Fruit fly (Drosophila melanogaster) whole organism, prepupa: Measurements from ENCODE around the gene CG14277.

ENCODE experiments used
- Blimp-1 ChIP-seq: fragments of 200-800 bp; sonication (Bioruptor generic); optimal IDR thresholded peaks from 3 replicates; lab custom pipeline; 2017; ENCODE audit warnings: missing biosample characterization, missing genetic modification characterization, mild to moderate bottlenecking, moderate library complexity, missing genetic modification reagents
- CG10631 ChIP-seq: fragments of 200-800 bp; sonication (Bioruptor generic); optimal IDR thresholded peaks from 2 replicates; lab custom pipeline; 2016; ENCODE audit warnings: missing biosample characterization, missing genetic modification characterization
- CG10669 ChIP-seq: fragments of 200-800 bp; sonication (Bioruptor generic); optimal IDR thresholded peaks from 3 replicates; lab custom pipeline; 2018; ENCODE audit warnings: missing biosample characterization, mild to moderate bottlenecking, missing genetic modification characterization, moderate library complexity
- CG11762 ChIP-seq: fragments of 200-800 bp; sonication (Bioruptor generic); optimal IDR thresholded peaks from 3 replicates; lab custom pipeline; 2016; ENCODE audit warnings: missing biosample characterization, missing genetic modification characterization; ENCODE audit not compliant: insufficient read depth
- CG11902 ChIP-seq: fragments of 200-800 bp; sonication (Bioruptor generic); optimal IDR thresholded peaks from 3 replicates; lab custom pipeline; 2016; ENCODE audit warnings: missing biosample characterization, missing genetic modification characterization
- CG15336 ChIP-seq: fragments of 200-800 bp; sonication (Bioruptor generic); IDR thresholded peaks from 2 replicates; pipeline ENCODE4 v1.3.6; 2022; ENCODE audit warnings: missing biosample characterization, missing genetic modification characterization
- CG1621 ChIP-seq: fragments of 200-800 bp; sonication (Bioruptor generic); optimal IDR thresholded peaks from 3 replicates; lab custom pipeline; 2018; ENCODE audit warnings: missing biosample characterization, mild to moderate bottlenecking, missing genetic modification characterization
- CG16779 ChIP-seq: fragments of 200-800 bp; sonication (Bioruptor generic); optimal IDR thresholded peaks from 3 replicates; lab custom pipeline; 2017; ENCODE audit warnings: missing biosample characterization, mild to moderate bottlenecking, missing genetic modification characterization
- CG3032 ChIP-seq: fragments of 200-800 bp; optimal IDR thresholded peaks from 2 replicates; lab custom pipeline; 2019; ENCODE audit warnings: missing biosample characterization, mild to moderate bottlenecking, missing genetic modification characterization, moderate library complexity
- CG31627 ChIP-seq: fragments of 200-800 bp; sonication (Bioruptor generic); optimal IDR thresholded peaks from 3 replicates; lab custom pipeline; 2016; ENCODE audit warnings: missing biosample characterization, missing genetic modification characterization
- CG32006 ChIP-seq: fragments of 200-800 bp; sonication (Bioruptor generic); optimal IDR thresholded peaks from 3 replicates; lab custom pipeline; 2017; ENCODE audit warnings: missing biosample characterization, mild to moderate bottlenecking, missing genetic modification characterization
- CG34406 ChIP-seq: fragments of 200-800 bp; sonication (Bioruptor generic); optimal IDR thresholded peaks from 3 replicates; lab custom pipeline; 2016; ENCODE audit warnings: missing biosample characterization, missing genetic modification characterization
- CG3919 ChIP-seq: fragments of 200-800 bp; sonication (Bioruptor generic); optimal IDR thresholded peaks from 3 replicates; lab custom pipeline; 2016; ENCODE audit warnings: missing biosample characterization, missing genetic modification characterization
- CG4318 ChIP-seq: fragments of 200-800 bp; sonication (Bioruptor generic); optimal IDR thresholded peaks from 3 replicates; lab custom pipeline; 2017; ENCODE audit warnings: missing biosample characterization, mild to moderate bottlenecking, missing genetic modification characterization
- CG6163 ChIP-seq: fragments of 200-800 bp; sonication (Bioruptor generic); IDR thresholded peaks from 3 replicates; pipeline ENCODE4 v1.3.6; 2022; ENCODE audit warnings: missing biosample characterization, missing genetic modification characterization
- CG6276 ChIP-seq: fragments of 200-800 bp; sonication (Bioruptor generic); optimal IDR thresholded peaks from 2 replicates; lab custom pipeline; 2017; ENCODE audit warnings: missing biosample characterization, mild to moderate bottlenecking, missing genetic modification characterization
- CG6792 ChIP-seq: fragments of 200-800 bp; sonication (Bioruptor generic); optimal IDR thresholded peaks from 3 replicates; lab custom pipeline; 2016; ENCODE audit warnings: missing biosample characterization, missing genetic modification characterization
- CG6808 ChIP-seq: fragments of 200-800 bp; sonication (Bioruptor generic); optimal IDR thresholded peaks from 3 replicates; lab custom pipeline; 2017; ENCODE audit warnings: missing biosample characterization, missing genetic modification characterization, mild to moderate bottlenecking, moderate library complexity, missing genetic modification reagents
- CG6854 ChIP-seq: fragments of 200-800 bp; sonication (Bioruptor generic); optimal IDR thresholded peaks from 2 replicates; lab custom pipeline; 2017; ENCODE audit warnings: missing biosample characterization, mild to moderate bottlenecking, missing genetic modification characterization
- CG7368 ChIP-seq: fragments of 200-800 bp; sonication (Bioruptor generic); optimal IDR thresholded peaks from 3 replicates; lab custom pipeline; 2016; ENCODE audit warnings: missing biosample characterization, missing genetic modification characterization
- CG8119 ChIP-seq: fragments of 200-800 bp; sonication (Bioruptor generic); IDR thresholded peaks from 3 replicates; pipeline ENCODE4 v1.3.6; 2022; ENCODE audit warnings: missing biosample characterization, missing genetic modification characterization
- CG8319 ChIP-seq: fragments of 200-800 bp; sonication (Bioruptor generic); optimal IDR thresholded peaks from 3 replicates; lab custom pipeline; 2016; ENCODE audit warnings: missing biosample characterization, missing genetic modification characterization
- CG8632 ChIP-seq: fragments of 200-800 bp; sonication (Bioruptor generic); optimal IDR thresholded peaks from 3 replicates; lab custom pipeline; 2016; ENCODE audit warnings: missing biosample characterization, missing genetic modification characterization
- Eip75B ChIP-seq: fragments of 200-800 bp; sonication (Bioruptor generic); optimal IDR thresholded peaks from 3 replicates; lab custom pipeline; 2016; ENCODE audit warnings: missing biosample characterization, missing genetic modification characterization
- Eip78C ChIP-seq: fragments of 200-800 bp; sonication (Bioruptor generic); peaks from one replicate; lab custom pipeline; 2016; ENCODE audit warnings: missing biosample characterization, missing genetic modification characterization
- Eip93F ChIP-seq: fragments of 200-800 bp; sonication (Bioruptor generic); optimal IDR thresholded peaks from 2 replicates; lab custom pipeline; 2016; ENCODE audit warnings: missing biosample characterization, mild to moderate bottlenecking, missing genetic modification characterization
- Ets21C ChIP-seq: fragments of 200-800 bp; sonication (Bioruptor generic); optimal IDR thresholded peaks from 3 replicates; lab custom pipeline; 2016; ENCODE audit warnings: missing biosample characterization, missing genetic modification characterization
- Ets96B ChIP-seq: fragments of 200-800 bp; optimal IDR thresholded peaks from 2 replicates; lab custom pipeline; 2019; ENCODE audit warnings: missing biosample characterization, mild to moderate bottlenecking, missing genetic modification characterization, moderate library complexity
- Hr38 ChIP-seq: sonication (Bioruptor generic); optimal IDR thresholded peaks from 2 replicates; lab custom pipeline; 2016; ENCODE audit warnings: missing biosample characterization, missing genetic modification characterization
- Hr4 ChIP-seq: fragments of 200-800 bp; sonication (Bioruptor generic); optimal IDR thresholded peaks from 3 replicates; lab custom pipeline; 2016; ENCODE audit warnings: missing biosample characterization, missing genetic modification characterization
- OdsH ChIP-seq: fragments of 200-800 bp; sonication (Bioruptor generic); optimal IDR thresholded peaks from 3 replicates; lab custom pipeline; 2016; ENCODE audit warnings: missing biosample characterization, missing genetic modification characterization
- Smox ChIP-seq: fragments of 200-800 bp; sonication (Bioruptor generic); optimal IDR thresholded peaks from 3 replicates; lab custom pipeline; 2016; ENCODE audit warnings: missing biosample characterization, missing genetic modification characterization
- Sox102F ChIP-seq: fragments of 200-800 bp; sonication (Bioruptor generic); optimal IDR thresholded peaks from 2 replicates; lab custom pipeline; 2016; ENCODE audit warnings: missing biosample characterization, mild to moderate bottlenecking, missing genetic modification characterization
- Sox14 ChIP-seq: fragments of 200-800 bp; sonication (Bioruptor generic); optimal IDR thresholded peaks from 3 replicates; lab custom pipeline; 2016; ENCODE audit warnings: missing biosample characterization, missing genetic modification characterization
- Sox15 ChIP-seq: fragments of 200-800 bp; sonication (Bioruptor generic); optimal IDR thresholded peaks from 3 replicates; lab custom pipeline; 2016; ENCODE audit warnings: missing biosample characterization, missing genetic modification characterization
- achi ChIP-seq: fragments of 200-800 bp; sonication (Bioruptor generic); optimal IDR thresholded peaks from 3 replicates; lab custom pipeline; 2016; ENCODE audit warnings: missing biosample characterization, missing genetic modification characterization
- acj6 ChIP-seq: fragments of 200-800 bp; sonication (Bioruptor generic); optimal IDR thresholded peaks from 3 replicates; lab custom pipeline; 2016; ENCODE audit warnings: missing biosample characterization, missing genetic modification characterization
- cyc ChIP-seq: fragments of 200-800 bp; sonication (Bioruptor generic); optimal IDR thresholded peaks from 3 replicates; lab custom pipeline; 2016; ENCODE audit warnings: missing biosample characterization, missing genetic modification characterization
- dac ChIP-seq: fragments of 200-800 bp; sonication (Bioruptor generic); optimal IDR thresholded peaks from 2 replicates; lab custom pipeline; 2017; ENCODE audit warnings: missing biosample characterization, mild to moderate bottlenecking, missing genetic modification characterization
- dsx ChIP-seq: fragments of 200-800 bp; optimal IDR thresholded peaks from 3 replicates; lab custom pipeline; 2019; ENCODE audit warnings: missing biosample characterization, mild to moderate bottlenecking, missing genetic modification characterization, moderate library complexity; ENCODE audit not compliant: poor library complexity, severe bottlenecking
- eg ChIP-seq: fragments of 200-800 bp; sonication (Bioruptor generic); IDR thresholded peaks from 3 replicates; pipeline ENCODE4 v1.3.6; 2022; ENCODE audit warnings: missing biosample characterization, missing genetic modification characterization
- esn ChIP-seq: fragments of 200-800 bp; sonication (Bioruptor generic); optimal IDR thresholded peaks from 2 replicates; lab custom pipeline; 2016; ENCODE audit warnings: missing biosample characterization, mild to moderate bottlenecking, missing genetic modification characterization, moderate library complexity
- fd59A ChIP-seq: fragments of 200-800 bp; sonication (Bioruptor generic); optimal IDR thresholded peaks from 2 replicates; lab custom pipeline; 2017; ENCODE audit warnings: missing biosample characterization, mild to moderate bottlenecking, missing genetic modification characterization, missing genetic modification reagents
- fkh ChIP-seq: fragments of 200-800 bp; sonication (Bioruptor generic); optimal IDR thresholded peaks from 3 replicates; lab custom pipeline; 2017; ENCODE audit warnings: missing biosample characterization, mild to moderate bottlenecking, missing genetic modification characterization, moderate library complexity
- lz ChIP-seq: fragments of 200-800 bp; sonication (Bioruptor generic); optimal IDR thresholded peaks from 3 replicates; lab custom pipeline; 2016; ENCODE audit warnings: missing biosample characterization, missing genetic modification characterization
- net ChIP-seq: fragments of 200-800 bp; sonication (Bioruptor generic); optimal IDR thresholded peaks from 3 replicates; lab custom pipeline; 2016; ENCODE audit warnings: missing biosample characterization, missing genetic modification characterization
- salr ChIP-seq, 2 experiments: fragments of 200-800 bp; sonication (Bioruptor generic); optimal IDR thresholded peaks; 3 replicates each; lab custom pipeline; 2016 to 2018; ENCODE audit warnings: missing biosample characterization in 2 of 2, missing genetic modification characterization in 2 of 2, mild to moderate bottlenecking in 1 of 2
- spab ChIP-seq: fragments of 200-800 bp; sonication (Bioruptor generic); optimal IDR thresholded peaks from 2 replicates; lab custom pipeline; 2017; ENCODE audit warnings: missing biosample characterization, mild to moderate bottlenecking, missing genetic modification characterization, missing genetic modification reagents
- topi ChIP-seq: fragments of 200-800 bp; sonication (Bioruptor generic); optimal IDR thresholded peaks from 3 replicates; lab custom pipeline; 2016; ENCODE audit warnings: missing biosample characterization, missing genetic modification characterization
- vri ChIP-seq: fragments of 200-800 bp; sonication (Bioruptor generic); optimal IDR thresholded peaks from 3 replicates; lab custom pipeline; 2016; ENCODE audit warnings: missing biosample characterization, mild to moderate bottlenecking, missing genetic modification characterization

The CG14277 gene

dm6 chr2L:8277561-8278201 is 35.4 kb downstream of the CG14277 start:
- TF ChIP-seq CG6276 (GFP tag; lab: Kevin White, UChicago): peak; percentile 98
- TF ChIP-seq Sox102F (GFP tag; lab: Kevin White, UChicago): peak; percentile 99
- peak; percentile 100 for TF ChIP-seq eg (GFP tag; lab: Robert Waterston, UW)
- peak; percentile 99 for TF ChIP-seq CG3919
- TF ChIP-seq CG6854 (GFP tag; lab: Kevin White, UChicago): peak; percentile 97
- peak; percentile 99 for TF ChIP-seq CG10631
- peak; percentile 99 for TF ChIP-seq net (GFP tag; lab: Kevin White, UChicago)
- TF ChIP-seq Eip93F (GFP tag; lab: Kevin White, UChicago): peak; percentile 98
- peak; percentile 100 for TF ChIP-seq CG15336 (GFP tag; lab: Robert Waterston, UW)
- peak; percentile 91 for TF ChIP-seq Ets21C (GFP tag; lab: Kevin White, UChicago)
- TF ChIP-seq topi: peak; percentile 99
- peak; percentile 95 for TF ChIP-seq Sox15 (GFP tag; lab: Kevin White, UChicago)
- TF ChIP-seq CG7368 (GFP tag; lab: Kevin White, UChicago): peak; percentile 98
- TF ChIP-seq Hr38 (GFP tag; lab: Kevin White, UChicago): no peak
- peak; percentile 98 for TF ChIP-seq Eip75B
- TF ChIP-seq Blimp-1 (GFP tag; lab: Kevin White, UChicago): peak; percentile 93
- peak; percentile 88 to 98 for TF ChIP-seq salr (GFP tag; optimal IDR thresholded peaks at IDR 0.05; lab: Kevin White, UChicago)
- peak; percentile 95 for TF ChIP-seq CG4318 (GFP tag; lab: Kevin White, UChicago)
- peak; percentile 98 for TF ChIP-seq Sox14 (GFP tag; lab: Kevin White, UChicago)
- peak; percentile 99 for TF ChIP-seq acj6
- TF ChIP-seq CG11902 (GFP tag; lab: Kevin White, UChicago): peak; percentile 95
- TF ChIP-seq CG31627 (GFP tag; lab: Kevin White, UChicago): peak; percentile 96
- peak; percentile 98 for TF ChIP-seq cyc (GFP tag; lab: Kevin White, UChicago)
- TF ChIP-seq Eip78C (GFP tag; lab: Kevin White, UChicago): peak; percentile 100
- TF ChIP-seq CG6163 (GFP tag; lab: Robert Waterston, UW): peak; percentile 99
- TF ChIP-seq Smox (GFP tag; lab: Kevin White, UChicago): peak; percentile 98
- peak; percentile 97 for TF ChIP-seq CG10669 (GFP tag; lab: Kevin White, UChicago)
- TF ChIP-seq vri (GFP tag; lab: Kevin White, UChicago): peak; percentile 98
- peak; percentile 97 for TF ChIP-seq CG6808 (GFP tag; lab: Kevin White, UChicago)
- peak; percentile 99 for TF ChIP-seq esn (GFP tag; lab: Kevin White, UChicago)
- peak; percentile 96 for TF ChIP-seq dsx (GFP tag; lab: Kevin White, UChicago)
- peak; percentile 99 for TF ChIP-seq CG8632 (GFP tag; lab: Kevin White, UChicago)
- peak; percentile 94 for TF ChIP-seq CG1621
- TF ChIP-seq CG3032 (tag; lab: Kevin White, UChicago): peak; percentile 95
- TF ChIP-seq achi: peak; percentile 99
- TF ChIP-seq CG8319 (GFP tag; lab: Kevin White, UChicago): peak; percentile 97
- peak; percentile 100 for TF ChIP-seq CG8119 (GFP tag; lab: Robert Waterston, UW)
- peak; percentile 99 for TF ChIP-seq CG32006 (GFP tag; lab: Kevin White, UChicago)
- TF ChIP-seq Ets96B (tag; lab: Kevin White, UChicago): peak; percentile 97
- TF ChIP-seq CG34406 (GFP tag; lab: Kevin White, UChicago): peak; percentile 99
- peak; percentile 99 for TF ChIP-seq CG6792 (GFP tag; lab: Kevin White, UChicago)
- TF ChIP-seq fkh (GFP tag; lab: Kevin White, UChicago): peak; percentile 65
- TF ChIP-seq CG16779 (tag; lab: Kevin White, UChicago): peak; percentile 96
- TF ChIP-seq CG11762 (GFP tag; lab: Kevin White, UChicago): peak; percentile 98
- TF ChIP-seq lz (GFP tag; lab: Kevin White, UChicago): peak; percentile 98
- peak; percentile 96 for TF ChIP-seq fd59A
- peak; percentile 98 for TF ChIP-seq spab (GFP tag; lab: Kevin White, UChicago)
- TF ChIP-seq Hr4: peak; percentile 99
- peak; percentile 93 for TF ChIP-seq dac (GFP tag; lab: Kevin White, UChicago)
- TF ChIP-seq OdsH (GFP tag; lab: Kevin White, UChicago): peak; percentile 99
